Fruit fly (Drosophila melanogaster) whole organism, embryonic: ENCODE data around the gene mus101.

Experiments
- CG12299 ChIP-seq: fragments of 200-800 bp; sonication (Bioruptor generic); optimal IDR thresholded peaks from 2 replicates; lab custom pipeline; 2018; ENCODE audit warnings: missing biosample characterization, mild to moderate bottlenecking, missing genetic modification characterization
- CG12659 ChIP-seq: fragments of 200-800 bp; sonication (Bioruptor generic); optimal IDR thresholded peaks from 3 replicates; lab custom pipeline; 2017; ENCODE audit warnings: mild to moderate bottlenecking, missing biosample characterization, missing genetic modification reagents, missing genetic modification characterization
- CG14014 ChIP-seq: fragments of 200-800 bp; sonication (Bioruptor generic); IDR thresholded peaks from 2 replicates; pipeline ENCODE4 v1.3.6; 2022; ENCODE audit warnings: missing biosample characterization, missing genetic modification characterization
- CG15479 ChIP-seq: fragments of 200-800 bp; sonication (Bioruptor generic); optimal IDR thresholded peaks from 3 replicates; lab custom pipeline; 2019; ENCODE audit warnings: missing biosample characterization, mild to moderate bottlenecking, missing genetic modification characterization, moderate library complexity
- CG16863 ChIP-seq: fragments of 200-800 bp; sonication (Bioruptor generic); optimal IDR thresholded peaks from 3 replicates; lab custom pipeline; 2016; ENCODE audit warnings: missing biosample characterization, missing genetic modification characterization
- CG1792 ChIP-seq: fragments of 200-800 bp; sonication (Bioruptor generic); optimal IDR thresholded peaks from 2 replicates; lab custom pipeline; 2016; ENCODE audit warnings: missing biosample characterization, missing genetic modification characterization
- CG18011 ChIP-seq: fragments of 200-800 bp; sonication (Bioruptor generic); optimal IDR thresholded peaks from 2 replicates; lab custom pipeline; 2017; ENCODE audit warnings: missing biosample characterization, missing genetic modification characterization, mild to moderate bottlenecking, moderate library complexity, missing genotype
- CG18476 ChIP-seq: fragments of 200-800 bp; sonication (Bioruptor generic); optimal IDR thresholded peaks from 2 replicates; lab custom pipeline; 2016; ENCODE audit warnings: missing biosample characterization, mild to moderate bottlenecking, missing genetic modification characterization
- CG2120 ChIP-seq: fragments of 200-800 bp; sonication (Bioruptor generic); optimal IDR thresholded peaks from 3 replicates; lab custom pipeline; 2016; ENCODE audit warnings: missing biosample characterization, missing genetic modification characterization
- CG30403 ChIP-seq: fragments of 200-800 bp; sonication (Bioruptor generic); optimal IDR thresholded peaks from 3 replicates; lab custom pipeline; 2016; ENCODE audit warnings: missing biosample characterization, missing genetic modification characterization
- CG31388 ChIP-seq: fragments of 200-800 bp; sonication (Bioruptor generic); optimal IDR thresholded peaks from 2 replicates; lab custom pipeline; 2016; ENCODE audit warnings: missing biosample characterization, missing genetic modification characterization
- CG3163 ChIP-seq: fragments of 200-800 bp; sonication (Bioruptor generic); optimal IDR thresholded peaks from 3 replicates; lab custom pipeline; 2016; ENCODE audit warnings: missing biosample characterization, missing genetic modification characterization
- CG3847 ChIP-seq: fragments of 200-800 bp; sonication (Bioruptor generic); IDR thresholded peaks from 2 replicates; pipeline ENCODE4 v1.3.6; 2022; ENCODE audit warnings: missing biosample characterization, missing genetic modification characterization
- CG4282 ChIP-seq: fragments of 200-800 bp; sonication (Bioruptor generic); optimal IDR thresholded peaks from 2 replicates; lab custom pipeline; 2016; ENCODE audit warnings: missing biosample characterization, missing genetic modification characterization
- CG6791 ChIP-seq: fragments of 200-800 bp; sonication (Bioruptor generic); IDR thresholded peaks from 3 replicates; pipeline ENCODE4 v1.3.6; 2022; ENCODE audit warnings: missing biosample characterization, missing genetic modification characterization; ENCODE audit not compliant: partially characterized antibody
- CG8290 ChIP-seq, 3 experiments: fragments of 200-800 bp; sonication (Bioruptor generic); optimal IDR thresholded peaks; 2 replicates each; lab custom pipeline; 2016 to 2019; ENCODE audit warnings: missing biosample characterization in 3 of 3, missing genetic modification characterization in 3 of 3, mild to moderate bottlenecking in 2 of 3, moderate library complexity in 1 of 3
- CG9797 ChIP-seq: fragments of 200-800 bp; sonication (Bioruptor generic); optimal IDR thresholded peaks from 3 replicates; lab custom pipeline; 2018; ENCODE audit warnings: missing biosample characterization, mild to moderate bottlenecking, missing genetic modification characterization
- CG9932 ChIP-seq: fragments of 200-800 bp; sonication (Bioruptor generic); IDR thresholded peaks from 2 replicates; pipeline ENCODE4 v1.3.6; 2022; ENCODE audit warnings: missing biosample characterization, missing genetic modification characterization
- CoRest ChIP-seq: fragments of 200-800 bp; sonication (Bioruptor generic); optimal IDR thresholded peaks from 3 replicates; lab custom pipeline; 2018; ENCODE audit warnings: missing biosample characterization, mild to moderate bottlenecking, missing genetic modification characterization, moderate library complexity
- Dip2 ChIP-seq: fragments of 200-800 bp; sonication (Bioruptor generic); IDR thresholded peaks from 2 replicates; pipeline ENCODE4 v1.3.6; 2022; ENCODE audit warnings: missing biosample characterization, missing genetic modification characterization
- Dip3 ChIP-seq: fragments of 200-800 bp; sonication (Bioruptor generic); optimal IDR thresholded peaks from 3 replicates; lab custom pipeline; 2016; ENCODE audit warnings: missing biosample characterization, missing genetic modification characterization
- Doc3 ChIP-seq: fragments of 200-800 bp; sonication (Bioruptor generic); IDR thresholded peaks from 3 replicates; pipeline ENCODE4 v1.3.6; 2022; ENCODE audit warnings: missing biosample characterization, missing genetic modification characterization; ENCODE audit not compliant: partially characterized antibody
- Gsc ChIP-seq: fragments of 200-800 bp; sonication (Bioruptor generic); IDR thresholded peaks from 2 replicates; pipeline ENCODE4 v1.3.6; 2022; ENCODE audit warnings: missing biosample characterization, missing genetic modification characterization
- Gug ChIP-seq: fragments of 200-800 bp; sonication (Bioruptor generic); IDR thresholded peaks from 4 replicates; pipeline ENCODE4 v1.3.6; 2022; ENCODE audit warnings: missing biosample characterization, missing genetic modification characterization
- Hmr ChIP-seq: fragments of 200-800 bp; sonication (Bioruptor generic); optimal IDR thresholded peaks from 3 replicates; lab custom pipeline; 2017; ENCODE audit warnings: mild to moderate bottlenecking, missing biosample characterization, missing genetic modification reagents, missing genetic modification characterization
- Hmx ChIP-seq: fragments of 200-800 bp; sonication (Bioruptor generic); optimal IDR thresholded peaks from 2 replicates; lab custom pipeline; 2016; ENCODE audit warnings: missing biosample characterization, missing genetic modification characterization
- Hsf ChIP-seq: fragments of 200-800 bp; sonication (Bioruptor generic); optimal IDR thresholded peaks from 3 replicates; lab custom pipeline; 2016; ENCODE audit warnings: missing biosample characterization, missing genetic modification characterization
- Lpt ChIP-seq: fragments of >200 bp; optimal IDR thresholded peaks from 2 replicates; lab custom pipeline; 2018; ENCODE audit warnings: missing biosample characterization, missing genetic modification characterization
- Meics ChIP-seq: fragments of 200-800 bp; sonication (Bioruptor generic); optimal IDR thresholded peaks from 2 replicates; lab custom pipeline; 2017; ENCODE audit warnings: missing biosample characterization, mild to moderate bottlenecking, missing genetic modification characterization
- NC2β ChIP-seq: fragments of 200-800 bp; sonication (Bioruptor generic); optimal IDR thresholded peaks from 2 replicates; lab custom pipeline; 2016; ENCODE audit warnings: missing biosample characterization, missing genetic modification characterization
- NK7.1 ChIP-seq: fragments of 200-800 bp; sonication (Bioruptor generic); optimal IDR thresholded peaks from 3 replicates; lab custom pipeline; 2016; ENCODE audit warnings: missing biosample characterization, missing genetic modification characterization
- Side ChIP-seq: fragments of 200-800 bp; sonication (Bioruptor generic); optimal IDR thresholded peaks from 2 replicates; lab custom pipeline; 2016; ENCODE audit warnings: missing biosample characterization, missing genetic modification characterization
- Sox100B ChIP-seq: fragments of 200-800 bp; sonication (Bioruptor generic); optimal IDR thresholded peaks from 3 replicates; lab custom pipeline; 2018; ENCODE audit warnings: missing biosample characterization, mild to moderate bottlenecking, missing genetic modification characterization
- Sox102F ChIP-seq: fragments of 200-800 bp; sonication (Bioruptor generic); optimal IDR thresholded peaks from 2 replicates; lab custom pipeline; 2018; ENCODE audit warnings: missing biosample characterization, mild to moderate bottlenecking, missing genetic modification characterization, moderate library complexity
- Ssrp ChIP-seq: fragments of 200-800 bp; sonication (Bioruptor generic); optimal IDR thresholded peaks from 2 replicates; lab custom pipeline; 2018; ENCODE audit warnings: missing biosample characterization, mild to moderate bottlenecking, missing genetic modification characterization, moderate library complexity
- Trl ChIP-seq, 3 experiments: fragments of >200 bp in 2 of 3; fragments of 200-800 bp in 1 of 3; sonication (Bioruptor generic) in 1 of 3; optimal IDR thresholded peaks; 2 replicates in 1 of 3; 3 replicates in 2 of 3; lab custom pipeline; 2016 to 2017; ENCODE audit warnings: missing biosample characterization in 1 of 3, missing genetic modification characterization in 1 of 3
- abd-A ChIP-seq: fragments of 200-800 bp; sonication (Bioruptor generic); optimal IDR thresholded peaks from 3 replicates; lab custom pipeline; 2019; ENCODE audit warnings: missing biosample characterization, mild to moderate bottlenecking, missing genetic modification characterization, moderate library complexity
- az2 ChIP-seq: fragments of 200-800 bp; sonication (Bioruptor generic); optimal IDR thresholded peaks from 3 replicates; lab custom pipeline; 2016; ENCODE audit warnings: missing biosample characterization, missing genetic modification characterization
- bowl ChIP-seq: fragments of 200-800 bp; sonication (Bioruptor generic); IDR thresholded peaks from 2 replicates; pipeline ENCODE4 v1.3.6; 2022; ENCODE audit warnings: missing biosample characterization, missing genetic modification characterization
- chif ChIP-seq, 2 experiments: fragments of 200-800 bp; sonication (Bioruptor generic); optimal IDR thresholded peaks; 3 replicates each; lab custom pipeline; 2016; ENCODE audit warnings: missing biosample characterization in 2 of 2, missing genetic modification characterization in 2 of 2
- chn ChIP-seq: fragments of 200-800 bp; sonication (Bioruptor generic); optimal IDR thresholded peaks from 2 replicates; lab custom pipeline; 2016; ENCODE audit warnings: missing biosample characterization, missing genetic modification characterization
- dysf ChIP-seq: fragments of 200-800 bp; sonication (Bioruptor generic); IDR thresholded peaks from 3 replicates; pipeline ENCODE4 v1.3.6; 2022; ENCODE audit warnings: missing biosample characterization, missing genetic modification characterization
- ewg ChIP-seq: fragments of 200-800 bp; sonication (Bioruptor generic); optimal IDR thresholded peaks from 3 replicates; lab custom pipeline; 2017; ENCODE audit warnings: mild to moderate bottlenecking, missing biosample characterization, missing genetic modification reagents, missing genetic modification characterization
- ftz-f1 ChIP-seq: fragments of 200-800 bp; sonication (Bioruptor generic); optimal IDR thresholded peaks from 2 replicates; lab custom pipeline; 2016; ENCODE audit warnings: missing biosample characterization, missing genetic modification characterization
- hb ChIP-seq: fragments of 200-800 bp; sonication (Bioruptor generic); IDR thresholded peaks from 3 replicates; pipeline ENCODE4 v1.3.6; 2022; ENCODE audit warnings: missing biosample characterization, missing genetic modification characterization; ENCODE audit not compliant: partially characterized antibody
- pho ChIP-seq: fragments of 200-800 bp; sonication (Bioruptor generic); optimal IDR thresholded peaks from 2 replicates; lab custom pipeline; 2016; ENCODE audit warnings: missing biosample characterization, missing genetic modification characterization
- phol ChIP-seq: fragments of 200-800 bp; sonication (Bioruptor generic); optimal IDR thresholded peaks from 3 replicates; lab custom pipeline; 2018; ENCODE audit warnings: missing biosample characterization, mild to moderate bottlenecking, missing genetic modification characterization, moderate library complexity
- sens ChIP-seq: fragments of 200-800 bp; sonication (Bioruptor generic); peaks from one replicate; lab custom pipeline; 2016; ENCODE audit warnings: missing biosample characterization, missing genetic modification characterization
- slbo ChIP-seq: fragments of 200-800 bp; sonication (Bioruptor generic); IDR thresholded peaks from 2 replicates; pipeline ENCODE4 v1.3.6; 2022; ENCODE audit warnings: missing biosample characterization, missing genetic modification characterization
- ssp ChIP-seq: fragments of 200-800 bp; sonication (Bioruptor generic); IDR thresholded peaks from 2 replicates; pipeline ENCODE4 v1.3.6; 2022; ENCODE audit warnings: missing biosample characterization, missing genetic modification characterization
- tna ChIP-seq: fragments of 200-800 bp; sonication (Bioruptor generic); IDR thresholded peaks from 2 replicates; pipeline ENCODE4 v1.3.6; 2022; ENCODE audit warnings: missing biosample characterization, missing genetic modification characterization; ENCODE audit not compliant: partially characterized antibody

mus101 gene

dm6 chrX:13752543-13753046, 30.5 kb downstream of the mus101 start (continued):
- TF ChIP-seq CG31388 (GFP tag; lab: Kevin White, UChicago) (no peak), Dip3 (GFP tag; lab: Kevin White, UChicago) (no peak), CG1792 (GFP tag; lab: Kevin White, UChicago) (no peak), Hmr (GFP tag; lab: Kevin White, UChicago) (peak; percentile 22), chn (GFP tag; lab: Kevin White, UChicago) (no peak), CG9932 (GFP tag; lab: Robert Waterston, UW) (no peak), CG30403 (GFP tag; lab: Kevin White, UChicago) (no peak), CG14014 (GFP tag; lab: Robert Waterston, UW) (0 out of 2 replicates have a peak, but pooled peaks have one; percentile 25), phol (tag; lab: Kevin White, UChicago) (no peak), CG9797 (no peak), CG2120 (GFP tag; lab: Kevin White, UChicago) (peak; percentile 47), bowl (GFP tag; lab: Robert Waterston, UW) (no peak), Doc3 (GFP tag; lab: Robert Waterston, UW) (no peak), Side (GFP tag; lab: Kevin White, UChicago) (no peak), Gsc (GFP tag; lab: Robert Waterston, UW) (no peak), NK7.1 (no peak), dysf (GFP tag; lab: Robert Waterston, UW) (no peak), CG18011 (GFP tag; lab: Kevin White, UChicago) (no peak), CG6791 (GFP tag; lab: Robert Waterston, UW) (no peak), ewg (no peak), CG3163 (no peak), Sox102F (GFP tag; lab: Kevin White, UChicago) (no peak), CG18476 (GFP tag; lab: Kevin White, UChicago) (no peak), chif (GFP tag; optimal IDR thresholded peaks at IDR 0.05; lab: Kevin White, UChicago) (no peak), CG8290 (GFP tag; optimal IDR thresholded peaks at IDR 0.05; lab: Kevin White, UChicago) (no peak), CG8290 (tag; optimal IDR thresholded peaks at IDR 0.05; lab: Kevin White, UChicago) (peak in 1 of 2 experiments; percentile 3), CG4282 (GFP tag; lab: Kevin White, UChicago) (no peak), CG12659 (no peak), hb (no peak), CG15479 (GFP tag; lab: Kevin White, UChicago) (no peak), Dip2 (GFP tag; lab: Robert Waterston, UW) (no peak), pho (GFP tag; lab: Kevin White, UChicago) (no peak), CG12299 (tag; lab: Kevin White, UChicago) (no peak), Meics (peak; percentile 38), slbo (GFP tag; lab: Robert Waterston, UW) (no peak), CG3847 (GFP tag; lab: Robert Waterston, UW) (no peak), Trl (optimal IDR thresholded peaks at IDR 0.05; lab: Kevin White, UChicago) (no peak), Trl (GFP tag; optimal IDR thresholded peaks at IDR 0.05; lab: Kevin White, UChicago) (no peak), Hsf (no peak), Lpt (GFP tag; lab: Kevin White, UChicago) (no peak), CG16863 (GFP tag; lab: Kevin White, UChicago) (no peak), CoRest (tag; lab: Kevin White, UChicago) (no peak), Hmx (GFP tag; lab: Kevin White, UChicago) (no peak), abd-A (tag; lab: Kevin White, UChicago) (peak; percentile 71), az2 (GFP tag; lab: Kevin White, UChicago) (no peak), ftz-f1 (GFP tag; lab: Kevin White, UChicago) (peak; percentile 50), Sox100B (GFP tag; lab: Kevin White, UChicago) (no peak), tna (GFP tag; lab: Robert Waterston, UW) (no peak), sens (GFP tag; lab: Kevin White, UChicago) (peak; percentile 9), NC2β (GFP tag; lab: Kevin White, UChicago) (no peak), ssp (GFP tag; lab: Robert Waterston, UW) (no peak), Gug (GFP tag; lab: Robert Waterston, UW) (no peak), Ssrp (no peak)
